Worm (Caenorhabditis elegans): ENCODE results near the gene F55B12.10.

- TF ChIP-seq ceh-82 (tag; optimal IDR thresholded peaks at IDR 0.05) (no peak), isw-1 (GFP tag; IDR thresholded peaks at IDR 0.05) (no peak), lin-39 (tag; optimal IDR thresholded peaks at IDR 0.05) (no peak), nhr-76 (tag; optimal IDR thresholded peaks at IDR 0.05) (no peak), tbx-2 (tag; optimal IDR thresholded peaks at IDR 0.05) (no peak), dpl-1 (GFP tag; optimal IDR thresholded peaks at IDR 0.05) (no peak), ces-1 (GFP tag; optimal IDR thresholded peaks at IDR 0.05) (no peak), egl-13 (tag; optimal IDR thresholded peaks at IDR 0.05) (no peak), pag-3 (tag; optimal IDR thresholded peaks at IDR 0.05; ENCODE audit: borderline replicate concordance, insufficient read depth) (no peak), snpc-4 (tag; optimal IDR thresholded peaks at IDR 0.05) (no peak), elt-2 (tag; optimal IDR thresholded peaks at IDR 0.05) (no peak)
Observed at ce11 chrV:13863700-13864099, 24.2 kb downstream of the F55B12.10 start.

Data from whole organism, L1 larva.